Fruit fly (Drosophila melanogaster): ENCODE measurements around the gene Adgf-C.

Adgf-C gene

dm6 chr3R:13706457-13706856 is at the start of gene Adgf-C:
TSS of gene Adgf-C (plus strand) at chr3R:13706757.
- no peak for TF ChIP-seq CG17801 (GFP tag; optimal IDR thresholded peaks at IDR 0.05; ENCODE audit: partially characterized antibody)

- TF ChIP-seq CG17801 (GFP tag; optimal IDR thresholded peaks at IDR 0.05; ENCODE audit: partially characterized antibody): peak; percentile 51
Measured at dm6 chr3R:13659865-13660738, 46.5 kb upstream of the Adgf-C start, which contains the start of gene Hrb87F. TSS of gene Hrb87F (minus strand) at chr3R:13660531.

dm6 chr3R:13660924-13661659 is 45.5 kb upstream of the Adgf-C start, which contains the start of gene B52:
TSS of gene B52 (plus strand) at chr3R:13661311.
- TF ChIP-seq CG17801 (GFP tag; optimal IDR thresholded peaks at IDR 0.05; ENCODE audit: partially characterized antibody): peak; percentile 88

- TF ChIP-seq CG17801 (GFP tag; optimal IDR thresholded peaks at IDR 0.05; ENCODE audit: partially characterized antibody): no peak
Measured at dm6 chr3R:13662149-13662548, 44.4 kb upstream of the Adgf-C start.

- TF ChIP-seq CG17801 (GFP tag; optimal IDR thresholded peaks at IDR 0.05; ENCODE audit: partially characterized antibody): no peak
Measured at dm6 chr3R:13665992-13666391, 40.6 kb upstream of the Adgf-C start.

- no peak for TF ChIP-seq CG17801 (GFP tag; optimal IDR thresholded peaks at IDR 0.05; ENCODE audit: partially characterized antibody)
Measured at dm6 chr3R:13672898-13673297, 33.7 kb upstream of the Adgf-C start.

dm6 chr3R:13674492-13675033 is 32.0 kb upstream of the Adgf-C start, which contains the start of gene Task6:
TSS of gene Task6 (minus strand) at chr3R:13674542.
- no peak for TF ChIP-seq CG17801 (GFP tag; optimal IDR thresholded peaks at IDR 0.05; ENCODE audit: partially characterized antibody)

- no peak for TF ChIP-seq CG17801 (GFP tag; optimal IDR thresholded peaks at IDR 0.05; ENCODE audit: partially characterized antibody)
Measured at dm6 chr3R:13676137-13677086, 30.1 kb upstream of the Adgf-C start, which contains the start of the genes Lkb1 and CG9588. TSS of gene Lkb1 (plus strand) at chr3R:13676549. TSS of gene CG9588 (minus strand) at chr3R:13676681.

dm6 chr3R:13682994-13683623 is 23.4 kb upstream of the Adgf-C start:
- TF ChIP-seq CG17801 (GFP tag; optimal IDR thresholded peaks at IDR 0.05; ENCODE audit: partially characterized antibody): no peak

- TF ChIP-seq CG17801 (GFP tag; optimal IDR thresholded peaks at IDR 0.05; ENCODE audit: partially characterized antibody): peak; percentile 31
Measured at dm6 chr3R:13683624-13684568, 22.7 kb upstream of the Adgf-C start, which contains the start of gene flfl. TSS of gene flfl (plus strand) at chr3R:13683921.

dm6 chr3R:13684569-13685402 is 21.8 kb upstream of the Adgf-C start:
- no peak for TF ChIP-seq CG17801 (GFP tag; optimal IDR thresholded peaks at IDR 0.05; ENCODE audit: partially characterized antibody)

- no peak for TF ChIP-seq CG17801 (GFP tag; optimal IDR thresholded peaks at IDR 0.05; ENCODE audit: partially characterized antibody)
Measured at dm6 chr3R:13685969-13686368, 20.6 kb upstream of the Adgf-C start.

All from ovary, adult (tissue).